5 worm cellular contexts compared by ENCODE assay signal in the genomic region with DNA sequence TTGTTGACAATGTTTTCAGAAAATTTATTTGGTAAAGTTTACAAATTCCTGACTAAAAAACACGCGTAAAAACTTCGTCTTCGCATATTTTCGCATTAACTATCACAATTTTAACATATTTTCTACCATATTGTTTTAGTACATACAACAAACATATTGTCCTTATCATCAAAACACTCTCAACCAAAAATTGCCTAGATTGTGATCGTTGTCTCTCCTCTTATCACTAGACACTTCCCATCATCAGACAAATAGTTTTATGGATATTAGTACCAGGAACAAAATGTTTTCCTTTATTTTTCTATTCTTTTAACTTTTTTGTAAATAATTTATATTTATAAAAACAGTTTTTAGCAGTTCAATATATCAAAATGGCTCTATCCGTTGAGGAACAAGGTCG.
TF ChIP-seq lines count a peak whose summit lies in the region.

A gene (plus strand): TSS at position 346 of the 400 bp plus-strand sequence.

TF ChIP-seq in whole organism, L1 larva, 84 proteins besides CTCF, POLR2A, EP300 and RAD21:
- TF ChIP-seq sox-4 (tag; optimal IDR thresholded peaks at IDR 0.05; lab: Kevin White, UChicago) (no peak), zip-4 (GFP tag; optimal IDR thresholded peaks at IDR 0.05; lab: Kevin White, UChicago) (no peak), elt-2 (tag; optimal IDR thresholded peaks at IDR 0.05; lab: Kevin White, UChicago) (peak; percentile 92), ama-1 (optimal IDR thresholded peaks at IDR 0.05; lab: Kevin White, UChicago) (no peak)

TF ChIP-seq in whole organism, L2 larva, 48 proteins besides CTCF, POLR2A, EP300 and RAD21:
- no peak for TF ChIP-seq nhr-6 (tag; optimal IDR thresholded peaks at IDR 0.05; lab: Kevin White, UChicago)
- no peak for TF ChIP-seq mab-5 (tag; optimal IDR thresholded peaks at IDR 0.05; lab: Kevin White, UChicago)
- TF ChIP-seq sma-9 (GFP tag; optimal IDR thresholded peaks at IDR 0.05; lab: Kevin White, UChicago), result peak; percentile 17
- no peak for TF ChIP-seq sma-9 (tag; optimal IDR thresholded peaks at IDR 0.05; lab: Kevin White, UChicago)
- peak; percentile 6 for TF ChIP-seq skn-1 (tag; optimal IDR thresholded peaks at IDR 0.05; lab: Kevin White, UChicago)
- TF ChIP-seq lin-39 (tag; optimal IDR thresholded peaks at IDR 0.05; lab: Kevin White, UChicago), result no peak
- no peak for TF ChIP-seq zag-1 (tag; optimal IDR thresholded peaks at IDR 0.05; lab: Kevin White, UChicago)
- TF ChIP-seq fos-1 (tag; optimal IDR thresholded peaks at IDR 0.05; lab: Kevin White, UChicago), result peak; percentile 19

TF ChIP-seq in whole organism, L3 larva, 47 proteins besides CTCF, POLR2A, EP300 and RAD21:
- peak; percentile 88 for TF ChIP-seq elt-2 (tag; optimal IDR thresholded peaks at IDR 0.05; lab: Kevin White, UChicago)
- no peak for TF ChIP-seq fkh-10 (GFP tag; optimal IDR thresholded peaks at IDR 0.05; lab: Kevin White, UChicago)
- TF ChIP-seq lin-39 (tag; optimal IDR thresholded peaks at IDR 0.05; lab: Kevin White, UChicago), result no peak
- no peak for TF ChIP-seq daf-12 (tag; optimal IDR thresholded peaks at IDR 0.05; lab: Kevin White, UChicago)
- TF ChIP-seq egl-5 (tag; optimal IDR thresholded peaks at IDR 0.05; lab: Kevin White, UChicago), result no peak
- no peak for TF ChIP-seq ZK546.5 (tag; optimal IDR thresholded peaks at IDR 0.05; lab: Kevin White, UChicago)
- no peak for TF ChIP-seq egl-27 (tag; optimal IDR thresholded peaks at IDR 0.05; lab: Kevin White, UChicago)
- peak; percentile 46 for TF ChIP-seq pha-4 (tag; optimal IDR thresholded peaks at IDR 0.05; lab: Kevin White, UChicago)
- no peak for TF ChIP-seq mml-1 (tag; optimal IDR thresholded peaks at IDR 0.05; lab: Kevin White, UChicago)
- no peak for TF ChIP-seq nhr-23 (tag; optimal IDR thresholded peaks at IDR 0.05; lab: Kevin White, UChicago)
- TF ChIP-seq zag-1 (tag; optimal IDR thresholded peaks at IDR 0.05; lab: Kevin White, UChicago), result no peak
- no peak for TF ChIP-seq ceh-9 (tag; optimal IDR thresholded peaks at IDR 0.05; lab: Kevin White, UChicago)
- TF ChIP-seq ztf-11 (tag; optimal IDR thresholded peaks at IDR 0.05; lab: Kevin White, UChicago), result no peak
- peak; percentile 67 for TF ChIP-seq pqm-1 (tag; optimal IDR thresholded peaks at IDR 0.05; lab: Kevin White, UChicago)
- TF ChIP-seq nhr-237 (tag; optimal IDR thresholded peaks at IDR 0.05; lab: Kevin White, UChicago), result no peak
- TF ChIP-seq skn-1 (tag; optimal IDR thresholded peaks at IDR 0.05; lab: Kevin White, UChicago), result no peak

TF ChIP-seq in whole organism, L4 larva, 104 proteins besides CTCF, POLR2A, EP300 and RAD21 (continues in another document):
- TF ChIP-seq lin-29 (GFP tag; IDR thresholded peaks at IDR 0.05; lab: Robert Waterston, UW), result no peak
- no peak for TF ChIP-seq F44E2.7 (GFP tag; IDR thresholded peaks at IDR 0.05; lab: Robert Waterston, UW)
- no peak for TF ChIP-seq F26F4.8 (GFP tag; conservative IDR thresholded peaks at IDR 0.05; lab: Robert Waterston, UW)
- TF ChIP-seq jun-1 (tag; optimal IDR thresholded peaks at IDR 0.05; lab: Kevin White, UChicago), result no peak
- TF ChIP-seq Y48G9A.11 (GFP tag; IDR thresholded peaks at IDR 0.05; lab: Robert Waterston, UW), result no peak
- no peak for TF ChIP-seq zfp-2 (tag; optimal IDR thresholded peaks at IDR 0.05; lab: Kevin White, UChicago)
- TF ChIP-seq nhr-76 (tag; optimal IDR thresholded peaks at IDR 0.05; lab: Kevin White, UChicago), result no peak
- no peak for TF ChIP-seq ceh-62 (tag; optimal IDR thresholded peaks at IDR 0.05; lab: Kevin White, UChicago)
- no peak for TF ChIP-seq sdz-12 (GFP tag; optimal IDR thresholded peaks at IDR 0.05; lab: Kevin White, UChicago)
- no peak for TF ChIP-seq Y105C5A.15 (GFP tag; IDR thresholded peaks at IDR 0.05; lab: Robert Waterston, UW)
- TF ChIP-seq daf-8 (GFP tag; IDR thresholded peaks at IDR 0.05; lab: Robert Waterston, UW), result no peak
- no peak for TF ChIP-seq Y75B8A.6 (GFP tag; IDR thresholded peaks at IDR 0.05; lab: Robert Waterston, UW)
- TF ChIP-seq Y5F2A.4 (GFP tag; optimal IDR thresholded peaks at IDR 0.05; lab: Kevin White, UChicago), result no peak
- no peak for TF ChIP-seq lin-39 (tag; optimal IDR thresholded peaks at IDR 0.05; lab: Kevin White, UChicago)
- no peak for TF ChIP-seq saeg-2 (GFP tag; IDR thresholded peaks at IDR 0.05; lab: Robert Waterston, UW)
- TF ChIP-seq hlh-30 (tag; optimal IDR thresholded peaks at IDR 0.05; lab: Kevin White, UChicago; ENCODE audit: insufficient read depth), result no peak
- TF ChIP-seq hlh-11 (tag; optimal IDR thresholded peaks at IDR 0.05; lab: Kevin White, UChicago), result peak; percentile 24
- no peak for TF ChIP-seq aha-1 (tag; lab: Kevin White, UChicago)
- no peak for TF ChIP-seq ceh-44 (GFP tag; IDR thresholded peaks at IDR 0.05; lab: Robert Waterston, UW)
- TF ChIP-seq nhr-6 (tag; optimal IDR thresholded peaks at IDR 0.05; lab: Kevin White, UChicago), result no peak
- TF ChIP-seq F10B5.3 (tag; optimal IDR thresholded peaks at IDR 0.05; lab: Kevin White, UChicago), result no peak
- no peak for TF ChIP-seq spr-3 (GFP tag; optimal IDR thresholded peaks at IDR 0.05; lab: Kevin White, UChicago)
- no peak for TF ChIP-seq ces-1 (GFP tag; optimal IDR thresholded peaks at IDR 0.05; lab: Kevin White, UChicago)
- no peak for TF ChIP-seq hif-1 (tag; optimal IDR thresholded peaks at IDR 0.05; lab: Kevin White, UChicago)
- TF ChIP-seq daf-16 (GFP tag; optimal IDR thresholded peaks at IDR 0.05; lab: Kevin White, UChicago), result no peak
- peak; percentile 97 for TF ChIP-seq daf-16 (tag; optimal IDR thresholded peaks at IDR 0.05; lab: Kevin White, UChicago)
- no peak for TF ChIP-seq R02D3.7 (tag; optimal IDR thresholded peaks at IDR 0.05; lab: Kevin White, UChicago)
- TF ChIP-seq aly-2 (tag; optimal IDR thresholded peaks at IDR 0.05; lab: Kevin White, UChicago), result no peak
- TF ChIP-seq pqm-1 (tag; optimal IDR thresholded peaks at IDR 0.05; lab: Kevin White, UChicago), result peak; percentile 58
- no peak for TF ChIP-seq set-16 (GFP tag; IDR thresholded peaks at IDR 0.05; lab: Robert Waterston, UW)
- TF ChIP-seq T26A8.4 (GFP tag; IDR thresholded peaks at IDR 0.05; lab: Robert Waterston, UW), result no peak
- TF ChIP-seq vab-7 (GFP tag; IDR thresholded peaks at IDR 0.05; lab: Robert Waterston, UW), result no peak
- no peak for TF ChIP-seq zip-2 (tag; optimal IDR thresholded peaks at IDR 0.05; lab: Kevin White, UChicago)
- no peak for TF ChIP-seq daf-12 (tag; optimal IDR thresholded peaks at IDR 0.05; lab: Kevin White, UChicago)
- TF ChIP-seq dmd-6 (GFP tag; IDR thresholded peaks at IDR 0.05; lab: Robert Waterston, UW), result no peak

TF ChIP-seq in whole organism, late embryonic, 69 proteins besides CTCF, POLR2A, EP300 and RAD21:
- TF ChIP-seq elt-2 (tag; optimal IDR thresholded peaks at IDR 0.05; lab: Kevin White, UChicago) (peak; percentile 88), ceh-34 (tag; optimal IDR thresholded peaks at IDR 0.05; lab: Kevin White, UChicago) (no peak), T23F11.4 (GFP tag; optimal IDR thresholded peaks at IDR 0.05; lab: Kevin White, UChicago) (no peak), ceh-45 (GFP tag; IDR thresholded peaks at IDR 0.05; lab: Robert Waterston, UW) (no peak)
